Worm (Caenorhabditis elegans): Measurements from ENCODE around the gene pha-2.

- TF ChIP-seq tra-4 (tag; optimal IDR thresholded peaks at IDR 0.05) (no peak), aly-1 (tag; optimal IDR thresholded peaks at IDR 0.05) (no peak), tbx-11 (GFP tag; IDR thresholded peaks at IDR 0.05) (no peak), ama-1 (optimal IDR thresholded peaks at IDR 0.05) (no peak), ceh-36 (tag; optimal IDR thresholded peaks at IDR 0.05) (no peak), flt-1 (GFP tag; IDR thresholded peaks at IDR 0.05) (no peak), hmg-4 (GFP tag; optimal IDR thresholded peaks at IDR 0.05) (no peak), hnd-1 (tag; optimal IDR thresholded peaks at IDR 0.05) (no peak), pes-1 (GFP tag; IDR thresholded peaks at IDR 0.05) (no peak), sea-1 (GFP tag; conservative IDR thresholded peaks at IDR 0.05) (no peak), ceh-13 (GFP tag; optimal IDR thresholded peaks at IDR 0.05) (no peak), tbx-37 (GFP tag; conservative IDR thresholded peaks at IDR 0.05) (no peak), hmbx-1 (tag; optimal IDR thresholded peaks at IDR 0.05) (no peak)
Observed at ce11 chrX:629134-629533, 7.7 kb downstream of the pha-2 start, which contains the start of gene M6.4.
